Worm (Caenorhabditis elegans) whole organism, early embryonic: ENCODE measurements around the gene ric-4.

Source experiments
- B0310.2 ChIP-seq: sonication (generic microtip); optimal IDR thresholded peaks from 2 replicates; lab custom pipeline; 2016; ENCODE audit warnings: mild to moderate bottlenecking, missing genetic modification characterization, missing compliant biosample characterization
- F13C5.2 ChIP-seq: sonication (generic microtip); optimal IDR thresholded peaks from 2 replicates; lab custom pipeline; 2017; ENCODE audit warnings: mild to moderate bottlenecking, missing genetic modification characterization, inconsistent platforms, missing compliant biosample characterization
- aly-1 ChIP-seq: sonication (generic microtip); optimal IDR thresholded peaks from 2 replicates; lab custom pipeline; 2016; ENCODE audit warnings: missing genetic modification characterization, missing compliant biosample characterization
- ama-1 ChIP-seq: fragments of 150-350 bp; optimal IDR thresholded peaks from 2 replicates; lab custom pipeline; 2014
- ceh-13 ChIP-seq: fragments of 200-800 bp; sonication (Bioruptor generic); optimal IDR thresholded peaks from 2 replicates; lab custom pipeline; 2018; ENCODE audit warnings: mild to moderate bottlenecking, missing genetic modification characterization, missing compliant biosample characterization
- ceh-36 ChIP-seq: sonication (generic microtip); optimal IDR thresholded peaks from 2 replicates; lab custom pipeline; 2016; ENCODE audit warnings: missing genetic modification characterization, inconsistent platforms, missing compliant biosample characterization
- ets-7 ChIP-seq: sonication (generic microtip); optimal IDR thresholded peaks from 2 replicates; lab custom pipeline; 2016; ENCODE audit warnings: missing genotype, missing genetic modification characterization, missing compliant biosample characterization
- flt-1 ChIP-seq: fragments of 200-800 bp; sonication (Bioruptor generic); IDR thresholded peaks from 2 replicates; pipeline ENCODE4 v1.3.6; 2022; ENCODE audit warnings: missing genetic modification characterization, missing compliant biosample characterization
- hmbx-1 ChIP-seq: sonication (generic microtip); optimal IDR thresholded peaks from 2 replicates; lab custom pipeline; 2016; ENCODE audit warnings: mild to moderate bottlenecking, missing genetic modification characterization, missing compliant biosample characterization
- hmg-4 ChIP-seq: fragments of 200-800 bp; sonication (Bioruptor generic); optimal IDR thresholded peaks from 2 replicates; lab custom pipeline; 2018; ENCODE audit warnings: mild to moderate bottlenecking, missing genetic modification characterization, missing compliant biosample characterization
- hnd-1 ChIP-seq: sonication (generic microtip); optimal IDR thresholded peaks from 2 replicates; lab custom pipeline; 2016; ENCODE audit warnings: missing genetic modification characterization, missing compliant biosample characterization
- pes-1 ChIP-seq: fragments of 200-800 bp; sonication (Bioruptor generic); IDR thresholded peaks from 2 replicates; pipeline ENCODE4 v1.3.6; 2022; ENCODE audit warnings: missing genetic modification reagents, missing genetic modification characterization, missing compliant biosample characterization
- scrt-1 ChIP-seq: fragments of 200-800 bp; sonication (Bioruptor generic); IDR thresholded peaks from 2 replicates; pipeline ENCODE4 v1.3.6; 2022; ENCODE audit warnings: missing genetic modification characterization, missing compliant biosample characterization
- sea-1 ChIP-seq: fragments of 200-800 bp; sonication (Bioruptor generic); conservative IDR thresholded peaks from 2 replicates; pipeline ENCODE4 v1.3.6; 2022; ENCODE audit warnings: missing genetic modification characterization, missing compliant biosample characterization
- tbx-11 ChIP-seq: fragments of 200-800 bp; sonication (Bioruptor generic); IDR thresholded peaks from 2 replicates; pipeline ENCODE4 v1.3.6; 2022; ENCODE audit warnings: missing genetic modification characterization, missing compliant biosample characterization
- tbx-37 ChIP-seq: fragments of 200-800 bp; sonication (Bioruptor generic); conservative IDR thresholded peaks from 2 replicates; pipeline ENCODE4 v1.3.6; 2022; ENCODE audit warnings: missing genetic modification reagents, missing genetic modification characterization, missing compliant biosample characterization
- tra-4 ChIP-seq: sonication (generic microtip); optimal IDR thresholded peaks from 2 replicates; lab custom pipeline; 2017; ENCODE audit warnings: missing genetic modification characterization, missing compliant biosample characterization

Gene ric-4

DNA sequence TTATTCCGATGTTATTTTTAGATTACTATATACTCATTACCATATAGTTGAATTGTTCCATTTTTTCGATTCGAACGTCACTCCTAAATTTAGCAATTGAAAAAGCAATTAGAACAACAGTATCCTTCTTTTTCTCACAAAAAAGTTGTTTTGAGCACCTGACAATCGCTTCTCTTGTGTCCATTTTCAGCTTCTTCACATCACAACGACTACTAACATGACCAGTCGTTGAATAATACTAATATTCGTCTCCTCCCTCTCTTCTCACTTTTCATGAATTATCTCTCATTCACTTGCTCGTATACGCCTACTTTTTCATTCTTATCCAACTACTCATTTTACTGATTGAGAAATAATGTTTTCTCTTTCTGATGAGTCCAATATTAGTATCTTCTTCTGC, 53.4 kb downstream of the ric-4 start, which contains the start of gene ZK856.14:
Gene ZK856.14, plus strand, starts transcription at position 301 of the 400 bp plus-strand sequence.
- TF ChIP-seq F13C5.2 (tag; lab: Kevin White, UChicago) (no peak), ama-1 (no peak), hmg-4 (no peak), tbx-11 (no peak), aly-1 (no peak), B0310.2 (no peak), ceh-36 (no peak), hnd-1 (no peak), tbx-37 (GFP tag; lab: Robert Waterston, UW) (no peak), ceh-13 (GFP tag; lab: Kevin White, UChicago) (no peak), tra-4 (no peak), hmbx-1 (tag; lab: Kevin White, UChicago) (no peak), flt-1 (no peak), pes-1 (GFP tag; lab: Robert Waterston, UW) (no peak), scrt-1 (GFP tag; lab: Robert Waterston, UW) (no peak), sea-1 (GFP tag; lab: Robert Waterston, UW) (no peak)

ce11 chrV:10212627-10213026, 57.5 kb downstream of the ric-4 start, which contains the start of gene hpo-40:
Gene hpo-40 (plus strand): TSS chrV:10212927.
- TF ChIP-seq ama-1 (no peak), ceh-36 (no peak), tbx-11 (no peak), sea-1 (GFP tag; lab: Robert Waterston, UW) (no peak), hmg-4 (no peak), pes-1 (GFP tag; lab: Robert Waterston, UW) (no peak), F13C5.2 (tag; lab: Kevin White, UChicago) (no peak), ceh-13 (GFP tag; lab: Kevin White, UChicago) (no peak), tbx-37 (GFP tag; lab: Robert Waterston, UW) (no peak), B0310.2 (no peak), flt-1 (no peak), aly-1 (no peak), ets-7 (tag; lab: Kevin White, UChicago) (no peak)

DNA sequence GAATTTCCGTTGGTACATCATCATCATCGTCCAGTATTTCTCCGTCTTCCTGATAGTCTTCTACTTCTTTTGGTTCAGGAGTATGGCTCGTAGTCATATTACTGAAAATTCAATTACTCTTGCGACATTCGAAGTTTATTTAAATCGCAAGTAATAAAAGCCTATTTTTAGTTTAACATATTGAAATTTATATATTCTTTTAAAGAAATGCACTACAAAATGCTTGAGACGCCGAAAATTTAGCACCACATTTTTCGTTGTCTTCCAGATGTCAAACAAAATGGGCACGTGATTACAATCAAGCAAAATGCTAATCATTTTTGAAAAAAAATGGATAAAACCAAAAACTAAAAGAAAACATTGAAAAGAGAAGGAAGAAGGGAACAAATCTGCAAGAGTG, 58.1 kb downstream of the ric-4 start, which contains the start of gene zhit-3:
Gene zhit-3, minus strand, starts transcription at position 101 of the 400 bp plus-strand sequence.
- no peak for TF ChIP-seq flt-1
- TF ChIP-seq ama-1: no peak
- no peak for TF ChIP-seq F13C5.2 (tag; lab: Kevin White, UChicago)
- TF ChIP-seq tbx-11: no peak
- TF ChIP-seq aly-1: no peak
- no peak for TF ChIP-seq pes-1 (GFP tag; lab: Robert Waterston, UW)
- no peak for TF ChIP-seq ets-7 (tag; lab: Kevin White, UChicago)
- TF ChIP-seq sea-1 (GFP tag; lab: Robert Waterston, UW): no peak
- no peak for TF ChIP-seq scrt-1 (GFP tag; lab: Robert Waterston, UW)
- no peak for TF ChIP-seq hmbx-1 (tag; lab: Kevin White, UChicago)
- no peak for TF ChIP-seq ceh-36
